Fruit fly (Drosophila melanogaster): Measurements from ENCODE around the gene CG2747.

Gene CG2747

dm6 chr3R:7967801-7968200, 62.8 kb downstream of the CG2747 start:
- no peak for TF ChIP-seq psq (GFP tag; optimal IDR thresholded peaks at IDR 0.05)
- TF ChIP-seq Jra (GFP tag; optimal IDR thresholded peaks at IDR 0.05): no peak
- TF ChIP-seq CrebA (GFP tag; optimal IDR thresholded peaks at IDR 0.05; ENCODE audit: borderline replicate concordance): peak; percentile 87
- TF ChIP-seq h (GFP tag; optimal IDR thresholded peaks at IDR 0.05): peak; percentile 5
- TF ChIP-seq Vsx2 (GFP tag; optimal IDR thresholded peaks at IDR 0.05; ENCODE audit: partially characterized antibody): peak; percentile 52
- peak; percentile 82 for TF ChIP-seq Rel (GFP tag; optimal IDR thresholded peaks at IDR 0.05)
- TF ChIP-seq Rel (tag; optimal IDR thresholded peaks at IDR 0.05): no peak
- no peak for TF ChIP-seq pan (optimal IDR thresholded peaks at IDR 0.05)
- no peak for TF ChIP-seq sv (GFP tag; optimal IDR thresholded peaks at IDR 0.05)
- peak; percentile 34 for TF ChIP-seq woc (GFP tag; optimal IDR thresholded peaks at IDR 0.05)
- peak; percentile 93 for TF ChIP-seq Dif (GFP tag; optimal IDR thresholded peaks at IDR 0.05; ENCODE audit: partially characterized antibody)
- TF ChIP-seq dl (GFP tag; optimal IDR thresholded peaks at IDR 0.05; ENCODE audit: insufficient read depth in 1 of 2, partially characterized antibody in 2 of 2): peak; percentile 87 to 93
- peak; percentile 16 for TF ChIP-seq Hr83 (GFP tag; optimal IDR thresholded peaks at IDR 0.05; ENCODE audit: poor library complexity, severe bottlenecking)
- peak in 1 of 2 experiments; percentile 27 for TF ChIP-seq foxo (GFP tag; optimal IDR thresholded peaks at IDR 0.05)
- TF ChIP-seq fru (GFP tag; optimal IDR thresholded peaks at IDR 0.05): no peak

dm6 chr3R:7967347-7967746, 63.2 kb downstream of the CG2747 start, which contains the start of gene dsx:
Gene dsx, minus strand, starts transcription at chr3R:7967408.
- TF ChIP-seq CG9705 (GFP tag; optimal IDR thresholded peaks at IDR 0.05) (peak; percentile 31), psq (GFP tag; optimal IDR thresholded peaks at IDR 0.05) (peak; percentile 24), dmrt93B (GFP tag; optimal IDR thresholded peaks at IDR 0.05) (peak; percentile 40), Rel (GFP tag; optimal IDR thresholded peaks at IDR 0.05) (no peak), Rel (tag; optimal IDR thresholded peaks at IDR 0.05) (no peak), CG32264 (GFP tag; optimal IDR thresholded peaks at IDR 0.05) (no peak), fru (GFP tag; optimal IDR thresholded peaks at IDR 0.05) (no peak), woc (GFP tag; optimal IDR thresholded peaks at IDR 0.05) (peak; percentile 60), Mio (GFP tag; optimal IDR thresholded peaks at IDR 0.05) (no peak)

- TF ChIP-seq Dif (GFP tag; optimal IDR thresholded peaks at IDR 0.05; ENCODE audit: partially characterized antibody) (peak; percentile 77), Hnf4 (GFP tag; optimal IDR thresholded peaks at IDR 0.05) (no peak), br (GFP tag; optimal IDR thresholded peaks at IDR 0.05) (no peak), dmrt93B (GFP tag; optimal IDR thresholded peaks at IDR 0.05) (no peak), lola (GFP tag; optimal IDR thresholded peaks at IDR 0.05) (no peak), Vsx2 (GFP tag; optimal IDR thresholded peaks at IDR 0.05; ENCODE audit: partially characterized antibody) (peak; percentile 62), dl (GFP tag; optimal IDR thresholded peaks at IDR 0.05; ENCODE audit: insufficient read depth in 1 of 2, partially characterized antibody in 2 of 2) (peak in 1 of 2 experiments; percentile 13)
Measured at dm6 chr3R:7966544-7967264, 63.9 kb downstream of the CG2747 start.
